Fruit fly (Drosophila melanogaster) whole organism, embryonic: ENCODE results near the gene PNPase.
A peak's percentile ranks its signal among the peaks of the same experiment; 100 is the strongest.

ENCODE experiments used
- Adf1 ChIP-seq: fragments of 200-800 bp; sonication (Bioruptor generic); IDR thresholded peaks from 2 replicates; pipeline ENCODE4 v1.3.6; 2022; ENCODE audit warnings: missing biosample characterization, missing genetic modification characterization
- Asciz ChIP-seq: fragments of 200-800 bp; sonication (Bioruptor generic); optimal IDR thresholded peaks from 2 replicates; lab custom pipeline; 2017; ENCODE audit warnings: missing biosample characterization, mild to moderate bottlenecking, missing genetic modification characterization, missing genetic modification reagents
- CG10543 ChIP-seq: fragments of 200-800 bp; sonication (Bioruptor generic); optimal IDR thresholded peaks from 3 replicates; lab custom pipeline; 2017; ENCODE audit warnings: missing biosample characterization, mild to moderate bottlenecking, missing genetic modification characterization, moderate library complexity
- CG11560 ChIP-seq: fragments of 200-800 bp; sonication (Bioruptor generic); IDR thresholded peaks from 3 replicates; pipeline ENCODE4 v1.3.6; 2022; ENCODE audit warnings: missing biosample characterization, missing genetic modification characterization
- CG12155 ChIP-seq: fragments of 200-800 bp; sonication (Bioruptor generic); optimal IDR thresholded peaks from 3 replicates; lab custom pipeline; 2016; ENCODE audit warnings: missing biosample characterization, missing genetic modification characterization
- CG14441 ChIP-seq: fragments of 200-800 bp; sonication (Bioruptor generic); IDR thresholded peaks from 2 replicates; pipeline ENCODE4 v1.3.6; 2022; ENCODE audit warnings: missing biosample characterization, missing genetic modification characterization
- CG14965 ChIP-seq: fragments of 200-800 bp; sonication (Bioruptor generic); optimal IDR thresholded peaks from 2 replicates; lab custom pipeline; 2016; ENCODE audit warnings: missing biosample characterization, missing genetic modification characterization, borderline replicate concordance
- CG1529 ChIP-seq: fragments of 200-800 bp; sonication (Bioruptor generic); optimal IDR thresholded peaks from 3 replicates; lab custom pipeline; 2018; ENCODE audit warnings: missing biosample characterization, missing genetic modification characterization
- CG17359 ChIP-seq: fragments of 200-800 bp; sonication (Bioruptor generic); optimal IDR thresholded peaks from 3 replicates; lab custom pipeline; 2018; ENCODE audit warnings: missing biosample characterization, mild to moderate bottlenecking, missing genetic modification characterization, moderate library complexity
- CG2199 ChIP-seq: fragments of 200-800 bp; sonication (Bioruptor generic); IDR thresholded peaks from 3 replicates; pipeline ENCODE4 v1.3.6; 2022; ENCODE audit warnings: missing biosample characterization, missing genetic modification characterization
- CG2889 ChIP-seq: fragments of 200-800 bp; sonication (Bioruptor generic); IDR thresholded peaks from 3 replicates; pipeline ENCODE4 v1.3.6; 2022; ENCODE audit warnings: missing biosample characterization, missing genetic modification characterization
- CG34376 ChIP-seq: fragments of 200-800 bp; sonication (Bioruptor generic); optimal IDR thresholded peaks from 2 replicates; lab custom pipeline; 2018; ENCODE audit warnings: missing biosample characterization, mild to moderate bottlenecking, missing genetic modification characterization
- CG42726 ChIP-seq: fragments of 200-800 bp; sonication (Bioruptor generic); IDR thresholded peaks from 2 replicates; pipeline ENCODE4 v1.3.6; 2022; ENCODE audit warnings: missing biosample characterization, missing genetic modification characterization; ENCODE audit not compliant: partially characterized antibody
- CG4282 ChIP-seq: fragments of 200-800 bp; sonication (Bioruptor generic); optimal IDR thresholded peaks from 2 replicates; lab custom pipeline; 2016; ENCODE audit warnings: missing biosample characterization, missing genetic modification characterization
- CG4617 ChIP-seq: fragments of 200-800 bp; sonication (Bioruptor generic); optimal IDR thresholded peaks from 3 replicates; lab custom pipeline; 2016; ENCODE audit warnings: missing biosample characterization, missing genetic modification characterization, borderline replicate concordance
- CG6654 ChIP-seq: fragments of 200-800 bp; sonication (Bioruptor generic); optimal IDR thresholded peaks from 2 replicates; lab custom pipeline; 2017; ENCODE audit warnings: missing biosample characterization, mild to moderate bottlenecking, missing genetic modification characterization
- CG6683 ChIP-seq: fragments of 200-800 bp; sonication (Bioruptor generic); optimal IDR thresholded peaks from 2 replicates; lab custom pipeline; 2017; ENCODE audit warnings: missing biosample characterization, mild to moderate bottlenecking, missing genetic modification characterization, missing genetic modification reagents
- CG7928 ChIP-seq: fragments of 200-800 bp; sonication (Bioruptor generic); optimal IDR thresholded peaks from 2 replicates; lab custom pipeline; 2017; ENCODE audit warnings: missing biosample characterization, mild to moderate bottlenecking, missing genetic modification characterization
- D19A ChIP-seq: fragments of 200-800 bp; optimal IDR thresholded peaks from 3 replicates; lab custom pipeline; 2019; ENCODE audit warnings: missing biosample characterization, mild to moderate bottlenecking, missing genetic modification characterization, moderate library complexity
- Doc2 ChIP-seq: fragments of 200-800 bp; sonication (Bioruptor generic); IDR thresholded peaks from 2 replicates; pipeline ENCODE4 v1.3.6; 2022; ENCODE audit warnings: missing biosample characterization, missing genetic modification characterization
- Dp ChIP-seq: fragments of 200-800 bp; sonication (Bioruptor generic); optimal IDR thresholded peaks from 2 replicates; lab custom pipeline; 2018; ENCODE audit warnings: missing biosample characterization, mild to moderate bottlenecking, missing genetic modification characterization, moderate library complexity
- E2f1 ChIP-seq: fragments of 200-800 bp; sonication (Bioruptor generic); IDR thresholded peaks from 2 replicates; pipeline ENCODE4 v1.3.6; 2022; ENCODE audit warnings: missing biosample characterization, missing genetic modification characterization
- Fer1 ChIP-seq: fragments of 200-800 bp; sonication (Bioruptor generic); optimal IDR thresholded peaks from 2 replicates; lab custom pipeline; 2017; ENCODE audit warnings: missing biosample characterization, mild to moderate bottlenecking, missing genetic modification characterization
- Hmr ChIP-seq: fragments of 200-800 bp; sonication (Bioruptor generic); optimal IDR thresholded peaks from 3 replicates; lab custom pipeline; 2017; ENCODE audit warnings: mild to moderate bottlenecking, missing biosample characterization, missing genetic modification reagents, missing genetic modification characterization
- Optix ChIP-seq: fragments of 200-800 bp; sonication (Bioruptor generic); IDR thresholded peaks from 3 replicates; pipeline ENCODE4 v1.3.6; 2022; ENCODE audit warnings: missing biosample characterization, missing genetic modification characterization
- Side ChIP-seq: fragments of 200-800 bp; sonication (Bioruptor generic); optimal IDR thresholded peaks from 2 replicates; lab custom pipeline; 2016; ENCODE audit warnings: missing biosample characterization, missing genetic modification characterization
- Sin3A ChIP-seq: fragments of >200 bp; optimal IDR thresholded peaks from 2 replicates; lab custom pipeline; 2018
- Spps ChIP-seq: fragments of 200-800 bp; sonication (Bioruptor generic); optimal IDR thresholded peaks from 2 replicates; lab custom pipeline; 2018; ENCODE audit warnings: missing biosample characterization, mild to moderate bottlenecking, missing genetic modification characterization
- Ssrp ChIP-seq: fragments of 200-800 bp; sonication (Bioruptor generic); optimal IDR thresholded peaks from 2 replicates; lab custom pipeline; 2018; ENCODE audit warnings: missing biosample characterization, mild to moderate bottlenecking, missing genetic modification characterization, moderate library complexity
- Xrp1 ChIP-seq: fragments of 200-800 bp; sonication (Bioruptor generic); IDR thresholded peaks from 2 replicates; pipeline ENCODE4 v1.3.6; 2022; ENCODE audit warnings: missing biosample characterization, missing genetic modification characterization
- abd-A ChIP-seq: fragments of 200-800 bp; sonication (Bioruptor generic); optimal IDR thresholded peaks from 3 replicates; lab custom pipeline; 2019; ENCODE audit warnings: missing biosample characterization, mild to moderate bottlenecking, missing genetic modification characterization, moderate library complexity
- chinmo ChIP-seq: fragments of 200-800 bp; sonication (Bioruptor generic); IDR thresholded peaks from 4 replicates; pipeline ENCODE4 v1.3.6; 2022; ENCODE audit warnings: missing biosample characterization, missing genetic modification characterization; ENCODE audit not compliant: partially characterized antibody
- dati ChIP-seq: fragments of 200-800 bp; sonication (Bioruptor generic); IDR thresholded peaks from 2 replicates; pipeline ENCODE4 v1.3.6; 2022; ENCODE audit warnings: missing biosample characterization, missing genetic modification characterization
- fd64A ChIP-seq: fragments of 200-800 bp; sonication (Bioruptor generic); optimal IDR thresholded peaks from 3 replicates; lab custom pipeline; 2018; ENCODE audit warnings: missing biosample characterization, mild to moderate bottlenecking, missing genetic modification characterization
- fd96Cb ChIP-seq: fragments of 200-800 bp; sonication (Bioruptor generic); optimal IDR thresholded peaks from 2 replicates; lab custom pipeline; 2018; ENCODE audit warnings: missing biosample characterization, mild to moderate bottlenecking, missing genetic modification characterization, moderate library complexity
- hkb ChIP-seq, 2 experiments: fragments of 200-800 bp in 1 of 2; fragments of >200 bp in 1 of 2; sonication (Bioruptor generic) in 1 of 2; IDR thresholded peaks in 1 of 2; optimal IDR thresholded peaks in 1 of 2; 2 replicates each; pipeline versions ENCODE4 v1.3.6 to Lab custom; 2017 to 2022; ENCODE audit warnings: missing biosample characterization in 1 of 2, missing genetic modification characterization in 1 of 2
- ind ChIP-seq: fragments of 200-800 bp; sonication (Bioruptor generic); optimal IDR thresholded peaks from 3 replicates; lab custom pipeline; 2016; ENCODE audit warnings: missing biosample characterization, missing genetic modification characterization
- nau ChIP-seq: fragments of 200-800 bp; sonication (Bioruptor generic); optimal IDR thresholded peaks from 3 replicates; lab custom pipeline; 2017; ENCODE audit warnings: missing biosample characterization, mild to moderate bottlenecking, missing genetic modification characterization, missing genetic modification reagents
- nerfin-2 ChIP-seq: fragments of 200-800 bp; sonication (Bioruptor generic); IDR thresholded peaks from 2 replicates; pipeline ENCODE4 v1.3.6; 2022; ENCODE audit warnings: missing biosample characterization, missing genetic modification characterization; ENCODE audit not compliant: partially characterized antibody
- pan ChIP-seq, 4 experiments: fragments of >200 bp in 3 of 4; fragments of 200-800 bp in 1 of 4; sonication (Bioruptor generic) in 1 of 4; optimal IDR thresholded peaks in 3 of 4; IDR thresholded peaks in 1 of 4; 2 replicates each; pipeline versions ENCODE4 v1.3.6 to Lab custom; 2017 to 2022; ENCODE audit warnings: missing biosample characterization in 2 of 4, missing genetic modification characterization in 2 of 4, mixed read lengths in 1 of 4
- row ChIP-seq: fragments of 200-800 bp; sonication (Bioruptor generic); IDR thresholded peaks from 3 replicates; pipeline ENCODE4 v1.3.6; 2022; ENCODE audit warnings: missing biosample characterization, missing genetic modification characterization
- schlank ChIP-seq: fragments of 200-800 bp; sonication (Bioruptor generic); optimal IDR thresholded peaks from 2 replicates; lab custom pipeline; 2018; ENCODE audit warnings: missing biosample characterization, mild to moderate bottlenecking, missing genetic modification characterization
- sd ChIP-seq: fragments of 200-800 bp; sonication (Bioruptor generic); optimal IDR thresholded peaks from 3 replicates; lab custom pipeline; 2018; ENCODE audit warnings: missing biosample characterization, mild to moderate bottlenecking, missing genetic modification characterization, moderate library complexity
- sug ChIP-seq: fragments of 200-800 bp; optimal IDR thresholded peaks from 2 replicates; lab custom pipeline; 2019; ENCODE audit warnings: missing biosample characterization, mild to moderate bottlenecking, missing genetic modification characterization, moderate library complexity
- wek ChIP-seq: fragments of 200-800 bp; sonication (Bioruptor generic); optimal IDR thresholded peaks from 3 replicates; lab custom pipeline; 2018; ENCODE audit warnings: missing biosample characterization, mild to moderate bottlenecking, missing genetic modification characterization, moderate library complexity

The PNPase gene

dm6 chr3R:31419531-31419930, 14.3 kb upstream of the PNPase start:
- TF ChIP-seq Doc2 (GFP tag; lab: Robert Waterston, UW) (no peak), CG7928 (GFP tag; lab: Kevin White, UChicago) (no peak), chinmo (GFP tag; lab: Robert Waterston, UW) (0 out of 4 replicates have a peak, but pooled peaks have one; percentile 71), ind (no peak), Spps (tag; lab: Kevin White, UChicago) (no peak), CG6683 (GFP tag; lab: Kevin White, UChicago) (no peak), abd-A (tag; lab: Kevin White, UChicago) (peak; percentile 13), CG10543 (GFP tag; lab: Kevin White, UChicago) (peak; percentile 1), Hmr (no peak), dati (GFP tag; lab: Robert Waterston, UW) (0 out of 2 replicates have a peak, but pooled peaks have one; percentile 7), sd (tag; lab: Kevin White, UChicago) (peak; percentile 87), Sin3A (lab: Kevin White, UChicago) (no peak), CG14441 (GFP tag; lab: Robert Waterston, UW) (no peak), Optix (GFP tag; lab: Robert Waterston, UW) (no peak)

- 0 out of 4 replicates have a peak, but pooled peaks have one; percentile 40 for TF ChIP-seq chinmo (GFP tag; lab: Robert Waterston, UW)
- TF ChIP-seq CG2889 (GFP tag; lab: Robert Waterston, UW), result no peak
- TF ChIP-seq fd64A, result no peak
- no peak for TF ChIP-seq CG34376
- no peak for TF ChIP-seq CG6654 (GFP tag; lab: Kevin White, UChicago)
Measured at dm6 chr3R:31409627-31410201, 4.5 kb upstream of the PNPase start.

dm6 chr3R:31407026-31407654, 1.9 kb upstream of the PNPase start:
- TF ChIP-seq nau (no peak), fd96Cb (tag; lab: Kevin White, UChicago) (no peak), Adf1 (GFP tag; lab: Robert Waterston, UW) (0 out of 2 replicates have a peak, but pooled peaks have one; percentile 24), row (GFP tag; lab: Robert Waterston, UW) (no peak), CG10543 (GFP tag; lab: Kevin White, UChicago) (no peak), E2f1 (no peak), wek (GFP tag; lab: Kevin White, UChicago) (no peak), Xrp1 (no peak), CG1529 (no peak), Dp (GFP tag; lab: Kevin White, UChicago) (no peak), Ssrp (tag; lab: Kevin White, UChicago) (no peak), CG2199 (GFP tag; lab: Robert Waterston, UW) (0 out of 3 replicates have a peak, but pooled peaks have one; percentile 36), CG42726 (no peak), sug (no peak), hkb (optimal IDR thresholded peaks at IDR 0.05; lab: Kevin White, UChicago) (no peak), hkb (GFP tag; IDR thresholded peaks at IDR 0.05; lab: Robert Waterston, UW) (0 out of 2 replicates have a peak, but pooled peaks have one; percentile 7), CG14965 (GFP tag; lab: Kevin White, UChicago) (no peak), CG12155 (GFP tag; lab: Kevin White, UChicago) (no peak), Asciz (no peak), nerfin-2 (GFP tag; lab: Robert Waterston, UW) (no peak), Fer1 (GFP tag; lab: Kevin White, UChicago) (no peak), schlank (no peak), CG17359 (tag; lab: Kevin White, UChicago) (no peak), CG11560 (tag; lab: Robert Waterston, UW) (no peak), CG4617 (GFP tag; lab: Kevin White, UChicago) (no peak), CG4282 (GFP tag; lab: Kevin White, UChicago) (no peak), pan (optimal IDR thresholded peaks at IDR 0.05; lab: Kevin White, UChicago) (no peak), pan (GFP tag; optimal IDR thresholded peaks at IDR 0.05 in 1 of 2, IDR thresholded peaks at IDR 0.05 in 1 of 2) (no peak), Side (GFP tag; lab: Kevin White, UChicago) (no peak), D19A (tag; lab: Kevin White, UChicago) (no peak)
